Fruit fly (Drosophila melanogaster) whole organism, pupa: ENCODE results near the gene Ras64B.

Experiments used
- CG10348 ChIP-seq: fragments of 200-800 bp; sonication (Bioruptor generic); IDR thresholded peaks from 2 replicates; pipeline ENCODE4 v1.3.6; 2022; ENCODE audit warnings: missing biosample characterization, missing genetic modification characterization
- CG12605 ChIP-seq: fragments of 200-800 bp; sonication (Bioruptor generic); IDR thresholded peaks from 2 replicates; pipeline ENCODE4 v1.3.6; 2022; ENCODE audit warnings: missing biosample characterization, missing genetic modification characterization
- CG13204 ChIP-seq: fragments of 200-800 bp; sonication (Bioruptor generic); optimal IDR thresholded peaks from 2 replicates; lab custom pipeline; 2018; ENCODE audit warnings: missing biosample characterization, mild to moderate bottlenecking, missing genetic modification characterization, moderate library complexity
- CG17806 ChIP-seq: fragments of 200-800 bp; sonication (Bioruptor generic); optimal IDR thresholded peaks from 2 replicates; lab custom pipeline; 2018; ENCODE audit warnings: missing biosample characterization, mild to moderate bottlenecking, missing genetic modification characterization, moderate library complexity
- CG8301 ChIP-seq: fragments of 200-800 bp; sonication (Bioruptor generic); optimal IDR thresholded peaks from 2 replicates; lab custom pipeline; 2018; ENCODE audit warnings: missing biosample characterization, mild to moderate bottlenecking, missing genetic modification characterization
- CG9948 ChIP-seq: fragments of 200-800 bp; sonication (Bioruptor generic); optimal IDR thresholded peaks from 2 replicates; lab custom pipeline; 2018; ENCODE audit warnings: missing biosample characterization, mild to moderate bottlenecking, missing genetic modification characterization, moderate library complexity
- D1 ChIP-seq: fragments of 200-800 bp; sonication (Bioruptor generic); optimal IDR thresholded peaks from 2 replicates; lab custom pipeline; 2018; ENCODE audit warnings: missing biosample characterization, mild to moderate bottlenecking, missing genetic modification characterization, moderate library complexity
- EcR ChIP-seq: fragments of 200-800 bp; sonication (Bioruptor generic); optimal IDR thresholded peaks from 3 replicates; lab custom pipeline; 2019; ENCODE audit warnings: missing biosample characterization, missing genetic modification characterization, mild to moderate bottlenecking, moderate library complexity, missing genetic modification reagents
- Snoo ChIP-seq: fragments of 200-800 bp; sonication (Bioruptor generic); optimal IDR thresholded peaks from 3 replicates; lab custom pipeline; 2017; ENCODE audit warnings: missing biosample characterization, mild to moderate bottlenecking, missing genetic modification characterization, inconsistent platforms
- gl ChIP-seq: fragments of 200-800 bp; sonication (Bioruptor generic); optimal IDR thresholded peaks from 2 replicates; lab custom pipeline; 2018; ENCODE audit warnings: missing biosample characterization, mild to moderate bottlenecking, missing genetic modification characterization
- rn ChIP-seq: fragments of 200-800 bp; sonication (Bioruptor generic); IDR thresholded peaks from 2 replicates; pipeline ENCODE4 v1.3.6; 2022; ENCODE audit warnings: missing biosample characterization, missing genetic modification characterization

dm6 chr3L:4115107-4115506 is 23.8 kb upstream of the Ras64B start:
- TF ChIP-seq Snoo = no peak
- no peak for TF ChIP-seq gl
- no peak for TF ChIP-seq EcR (GFP tag; lab: Kevin White, UChicago)
- TF ChIP-seq CG8301 (tag; lab: Kevin White, UChicago) = no peak
- no peak for TF ChIP-seq D1 (tag; lab: Kevin White, UChicago)
- no peak for TF ChIP-seq CG17806 (tag; lab: Kevin White, UChicago)
- TF ChIP-seq CG10348 = no peak
- no peak for TF ChIP-seq CG13204
- TF ChIP-seq rn (GFP tag; lab: Robert Waterston, UW) = no peak
- no peak for TF ChIP-seq CG9948 (tag; lab: Kevin White, UChicago)
- TF ChIP-seq CG12605 (GFP tag; lab: Robert Waterston, UW) = no peak
